Fruit fly (Drosophila melanogaster) whole organism, embryonic: ENCODE results near the gene CG14795.

Experiments used
- Ada2b ChIP-seq: fragments of 200-800 bp; sonication (Bioruptor generic); IDR thresholded peaks from 2 replicates; pipeline ENCODE4 v1.3.6; 2022; ENCODE audit warnings: missing biosample characterization, missing genetic modification characterization
- Blimp-1 ChIP-seq: fragments of 200-800 bp; sonication (Bioruptor generic); optimal IDR thresholded peaks from 3 replicates; lab custom pipeline; 2018; ENCODE audit warnings: missing biosample characterization, missing genetic modification characterization, mild to moderate bottlenecking, moderate library complexity, missing genetic modification reagents
- CG10147 ChIP-seq: fragments of 200-800 bp; sonication (Bioruptor generic); optimal IDR thresholded peaks from 2 replicates; lab custom pipeline; 2019; ENCODE audit warnings: missing biosample characterization, mild to moderate bottlenecking, missing genetic modification characterization, moderate library complexity
- CG11560 ChIP-seq: fragments of 200-800 bp; sonication (Bioruptor generic); IDR thresholded peaks from 3 replicates; pipeline ENCODE4 v1.3.6; 2022; ENCODE audit warnings: missing biosample characterization, missing genetic modification characterization
- CG12104 ChIP-seq: fragments of 200-800 bp; sonication (Bioruptor generic); optimal IDR thresholded peaks from 3 replicates; lab custom pipeline; 2016; ENCODE audit warnings: missing biosample characterization, missing genetic modification characterization
- CG12942 ChIP-seq: fragments of 200-800 bp; sonication (Bioruptor generic); optimal IDR thresholded peaks from 3 replicates; lab custom pipeline; 2016; ENCODE audit warnings: missing biosample characterization, missing genetic modification characterization
- CG1529 ChIP-seq: fragments of 200-800 bp; sonication (Bioruptor generic); optimal IDR thresholded peaks from 3 replicates; lab custom pipeline; 2018; ENCODE audit warnings: missing biosample characterization, missing genetic modification characterization
- CG16779 ChIP-seq: fragments of 200-800 bp; sonication (Bioruptor generic); IDR thresholded peaks from 2 replicates; pipeline ENCODE4 v1.3.6; 2022; ENCODE audit warnings: missing biosample characterization, missing genetic modification characterization
- CG18262 ChIP-seq: fragments of 200-800 bp; optimal IDR thresholded peaks from 3 replicates; lab custom pipeline; 2019; ENCODE audit warnings: missing biosample characterization, mild to moderate bottlenecking, missing genetic modification characterization, moderate library complexity
- CG2875 ChIP-seq: fragments of 200-800 bp; sonication (Bioruptor generic); optimal IDR thresholded peaks from 2 replicates; lab custom pipeline; 2017; ENCODE audit warnings: missing biosample characterization, mild to moderate bottlenecking, missing genetic modification characterization, missing genetic modification reagents
- CG30020 ChIP-seq: fragments of 200-800 bp; optimal IDR thresholded peaks from 2 replicates; lab custom pipeline; 2019; ENCODE audit warnings: missing biosample characterization, mild to moderate bottlenecking, missing genetic modification characterization, moderate library complexity
- CG31224 ChIP-seq: fragments of 200-800 bp; sonication (Bioruptor generic); IDR thresholded peaks from 2 replicates; pipeline ENCODE4 v1.3.6; 2022; ENCODE audit warnings: missing biosample characterization, missing genetic modification characterization
- CG34376 ChIP-seq: fragments of 200-800 bp; sonication (Bioruptor generic); optimal IDR thresholded peaks from 2 replicates; lab custom pipeline; 2018; ENCODE audit warnings: missing biosample characterization, mild to moderate bottlenecking, missing genetic modification characterization
- CG3995 ChIP-seq: fragments of 200-800 bp; sonication (Bioruptor generic); optimal IDR thresholded peaks from 3 replicates; lab custom pipeline; 2016; ENCODE audit warnings: missing biosample characterization, missing genetic modification characterization
- CG4328 ChIP-seq: fragments of 200-800 bp; sonication (Bioruptor generic); optimal IDR thresholded peaks from 3 replicates; lab custom pipeline; 2017; ENCODE audit warnings: missing biosample characterization, missing genetic modification reagents, missing genetic modification characterization
- CG43689 ChIP-seq: fragments of 200-800 bp; sonication (Bioruptor generic); IDR thresholded peaks from 2 replicates; pipeline ENCODE4 v1.3.6; 2022; ENCODE audit warnings: missing biosample characterization, missing genetic modification characterization
- CG4404 ChIP-seq: fragments of 200-800 bp; sonication (Bioruptor generic); IDR thresholded peaks from 2 replicates; pipeline ENCODE4 v1.3.6; 2022; ENCODE audit warnings: missing biosample characterization, missing genetic modification characterization
- CG5953 ChIP-seq: fragments of 200-800 bp; sonication (Bioruptor generic); IDR thresholded peaks from 2 replicates; pipeline ENCODE4 v1.3.6; 2022; ENCODE audit warnings: missing biosample characterization, missing genetic modification characterization
- CG6272 ChIP-seq: fragments of 200-800 bp; sonication (Bioruptor generic); IDR thresholded peaks from 2 replicates; pipeline ENCODE4 v1.3.6; 2022; ENCODE audit warnings: missing biosample characterization, missing genetic modification characterization
- CoRest ChIP-seq: fragments of 200-800 bp; sonication (Bioruptor generic); optimal IDR thresholded peaks from 3 replicates; lab custom pipeline; 2018; ENCODE audit warnings: missing biosample characterization, mild to moderate bottlenecking, missing genetic modification characterization, moderate library complexity
- CrebB ChIP-seq: fragments of 200-800 bp; sonication (Bioruptor generic); optimal IDR thresholded peaks from 3 replicates; lab custom pipeline; 2018; ENCODE audit warnings: missing biosample characterization, mild to moderate bottlenecking, missing genetic modification characterization
- Dek ChIP-seq: fragments of 200-800 bp; sonication (Bioruptor generic); optimal IDR thresholded peaks from 3 replicates; lab custom pipeline; 2019; ENCODE audit warnings: missing biosample characterization, mild to moderate bottlenecking, missing genetic modification characterization, moderate library complexity
- Ets65A ChIP-seq: fragments of 200-800 bp; sonication (Bioruptor generic); peaks from one replicate; lab custom pipeline; 2016; ENCODE audit warnings: missing biosample characterization, missing genetic modification characterization
- Fer1 ChIP-seq: fragments of 200-800 bp; sonication (Bioruptor generic); optimal IDR thresholded peaks from 2 replicates; lab custom pipeline; 2017; ENCODE audit warnings: missing biosample characterization, mild to moderate bottlenecking, missing genetic modification characterization
- GATAe ChIP-seq: fragments of 200-800 bp; sonication (Bioruptor generic); conservative IDR thresholded peaks from 2 replicates; pipeline ENCODE4 v1.3.6; 2022; ENCODE audit warnings: missing biosample characterization, missing genetic modification characterization
- Gug ChIP-seq: fragments of 200-800 bp; sonication (Bioruptor generic); IDR thresholded peaks from 4 replicates; pipeline ENCODE4 v1.3.6; 2022; ENCODE audit warnings: missing biosample characterization, missing genetic modification characterization
- Hand ChIP-seq: fragments of 200-800 bp; sonication (Bioruptor generic); optimal IDR thresholded peaks from 2 replicates; lab custom pipeline; 2017; ENCODE audit warnings: mild to moderate bottlenecking, missing biosample characterization, missing genetic modification reagents, missing genetic modification characterization
- NC2β ChIP-seq: fragments of 200-800 bp; sonication (Bioruptor generic); optimal IDR thresholded peaks from 2 replicates; lab custom pipeline; 2016; ENCODE audit warnings: missing biosample characterization, missing genetic modification characterization
- Nf-YC ChIP-seq: fragments of 200-800 bp; optimal IDR thresholded peaks from 3 replicates; lab custom pipeline; 2019; ENCODE audit warnings: missing biosample characterization, mild to moderate bottlenecking, missing genetic modification characterization, moderate library complexity
- Rx ChIP-seq: fragments of 200-800 bp; sonication (Bioruptor generic); IDR thresholded peaks from 2 replicates; pipeline ENCODE4 v1.3.6; 2022; ENCODE audit warnings: missing biosample characterization, missing genetic modification characterization
- Stat92E ChIP-seq, 3 experiments: fragments of >200 bp in 2 of 3; fragments of 200-800 bp in 1 of 3; sonication (Bioruptor generic) in 1 of 3; optimal IDR thresholded peaks; 2 replicates each; lab custom pipeline; 2017 to 2019; ENCODE audit warnings: missing biosample characterization in 3 of 3, missing genetic modification characterization in 3 of 3, mild to moderate bottlenecking in 1 of 3, moderate library complexity in 1 of 3
- Vsx1 ChIP-seq: fragments of 200-800 bp; sonication (Bioruptor generic); optimal IDR thresholded peaks from 2 replicates; lab custom pipeline; 2017; ENCODE audit warnings: missing biosample characterization, mild to moderate bottlenecking, missing genetic modification characterization, missing genetic modification reagents
- ase ChIP-seq: fragments of 200-800 bp; sonication (Bioruptor generic); IDR thresholded peaks from 3 replicates; pipeline ENCODE4 v1.3.6; 2022; ENCODE audit warnings: missing biosample characterization, missing genetic modification characterization
- bab2 ChIP-seq: fragments of 200-800 bp; sonication (Bioruptor generic); optimal IDR thresholded peaks from 2 replicates; lab custom pipeline; 2016; ENCODE audit warnings: missing biosample characterization, missing genetic modification characterization
- chinmo ChIP-seq: fragments of 200-800 bp; sonication (Bioruptor generic); IDR thresholded peaks from 4 replicates; pipeline ENCODE4 v1.3.6; 2022; ENCODE audit warnings: missing biosample characterization, missing genetic modification characterization; ENCODE audit not compliant: partially characterized antibody
- corto ChIP-seq: fragments of 200-800 bp; sonication (Bioruptor generic); optimal IDR thresholded peaks from 2 replicates; lab custom pipeline; 2016; ENCODE audit warnings: missing biosample characterization, mild to moderate bottlenecking, missing genetic modification characterization, moderate library complexity
- dmrt99B ChIP-seq: fragments of 200-800 bp; sonication (Bioruptor generic); optimal IDR thresholded peaks from 2 replicates; lab custom pipeline; 2018; ENCODE audit warnings: missing biosample characterization, mild to moderate bottlenecking, missing genetic modification characterization, moderate library complexity
- fd3F ChIP-seq: fragments of 200-800 bp; sonication (Bioruptor generic); optimal IDR thresholded peaks from 2 replicates; lab custom pipeline; 2018; ENCODE audit warnings: missing biosample characterization, mild to moderate bottlenecking, missing genetic modification characterization, moderate library complexity
- fd64A ChIP-seq: fragments of 200-800 bp; sonication (Bioruptor generic); optimal IDR thresholded peaks from 3 replicates; lab custom pipeline; 2018; ENCODE audit warnings: missing biosample characterization, mild to moderate bottlenecking, missing genetic modification characterization
- gsb-n ChIP-seq: fragments of 200-800 bp; sonication (Bioruptor generic); optimal IDR thresholded peaks from 3 replicates; lab custom pipeline; 2018; ENCODE audit warnings: missing biosample characterization, mild to moderate bottlenecking, missing genetic modification characterization
- hth ChIP-seq: fragments of >200 bp; optimal IDR thresholded peaks from 2 replicates; lab custom pipeline; 2017; ENCODE audit warnings: inconsistent platforms
- lab ChIP-seq: fragments of 200-800 bp; sonication (Bioruptor generic); optimal IDR thresholded peaks from 3 replicates; lab custom pipeline; 2017; ENCODE audit warnings: missing biosample characterization, missing genetic modification characterization, mild to moderate bottlenecking, moderate library complexity, missing genetic modification reagents
- lbe ChIP-seq: fragments of 200-800 bp; sonication (Bioruptor generic); optimal IDR thresholded peaks from 2 replicates; lab custom pipeline; 2016; ENCODE audit warnings: missing biosample characterization, mild to moderate bottlenecking, missing genetic modification characterization
- run ChIP-seq: fragments of 200-800 bp; sonication (Bioruptor generic); optimal IDR thresholded peaks from 3 replicates; lab custom pipeline; 2018; ENCODE audit warnings: missing biosample characterization, mild to moderate bottlenecking, missing genetic modification characterization
- seq ChIP-seq: fragments of 200-800 bp; sonication (Bioruptor generic); IDR thresholded peaks from 2 replicates; pipeline ENCODE4 v1.3.6; 2022; ENCODE audit warnings: missing biosample characterization, missing genetic modification characterization
- shn ChIP-seq: fragments of 200-800 bp; sonication (Bioruptor generic); optimal IDR thresholded peaks from 3 replicates; lab custom pipeline; 2016; ENCODE audit warnings: missing biosample characterization, missing genetic modification characterization
- sima ChIP-seq: fragments of 200-800 bp; sonication (Bioruptor generic); optimal IDR thresholded peaks from 2 replicates; lab custom pipeline; 2016; ENCODE audit warnings: missing biosample characterization, missing genetic modification characterization
- slbo ChIP-seq: fragments of 200-800 bp; sonication (Bioruptor generic); IDR thresholded peaks from 2 replicates; pipeline ENCODE4 v1.3.6; 2022; ENCODE audit warnings: missing biosample characterization, missing genetic modification characterization
- sr ChIP-seq: fragments of 200-800 bp; sonication (Bioruptor generic); IDR thresholded peaks from 3 replicates; pipeline ENCODE4 v1.3.6; 2022; ENCODE audit warnings: missing biosample characterization, missing genetic modification characterization
- tna ChIP-seq: fragments of 200-800 bp; sonication (Bioruptor generic); IDR thresholded peaks from 2 replicates; pipeline ENCODE4 v1.3.6; 2022; ENCODE audit warnings: missing biosample characterization, missing genetic modification characterization; ENCODE audit not compliant: partially characterized antibody

The CG14795 gene

DNA sequence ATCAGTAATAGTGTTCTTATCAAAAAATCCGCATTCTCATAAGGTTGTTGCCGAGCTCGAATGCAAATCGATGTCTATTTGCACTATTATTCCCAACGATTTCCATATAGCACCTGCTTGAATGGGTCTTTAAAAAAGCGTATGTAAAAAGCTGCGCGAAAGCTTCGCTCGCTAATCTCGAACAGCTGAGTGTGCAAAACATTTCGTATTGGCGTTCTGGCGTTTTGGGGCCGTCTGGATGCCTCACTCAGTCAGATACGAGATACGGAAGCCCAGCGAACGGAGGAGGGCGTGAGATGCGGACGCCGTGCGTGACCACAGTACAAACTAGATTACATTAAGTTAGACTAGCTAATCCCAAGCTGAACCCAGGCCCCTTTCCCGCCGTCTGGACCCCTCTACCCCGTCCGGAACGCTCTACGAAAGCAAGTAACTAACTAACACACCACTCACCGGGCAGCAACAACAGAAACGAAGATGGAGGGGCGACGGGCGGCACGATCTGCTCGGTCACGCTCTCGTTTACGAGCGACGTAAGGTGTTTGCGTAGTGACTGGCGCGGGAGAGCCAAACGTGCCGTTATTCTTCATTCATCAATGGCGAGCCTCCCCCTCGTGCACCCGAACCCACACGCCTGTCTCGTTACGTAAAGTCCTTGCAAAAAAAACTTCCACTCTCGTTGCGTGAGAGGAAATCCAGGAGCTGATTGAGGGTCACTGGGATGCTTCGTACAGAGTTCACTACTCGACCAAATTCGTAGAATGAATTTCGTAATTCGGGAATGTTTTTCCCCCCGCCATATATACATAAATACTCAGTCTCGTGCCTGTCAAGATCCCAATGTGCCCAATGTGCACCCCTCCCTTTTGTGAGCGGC, 45.9 kb downstream of the CG14795 start (continued):
- no peak for TF ChIP-seq CG4404 (GFP tag; lab: Robert Waterston, UW)
- TF ChIP-seq chinmo (GFP tag; lab: Robert Waterston, UW) = 0 out of 4 replicates have a peak, but pooled peaks have one; percentile 52
- TF ChIP-seq dmrt99B = no peak
- peak; percentile 33 for TF ChIP-seq Fer1 (GFP tag; lab: Kevin White, UChicago)
- TF ChIP-seq CG12104 = no peak
- TF ChIP-seq Hand (GFP tag; lab: Kevin White, UChicago) = peak; percentile 11
- no peak for TF ChIP-seq slbo (GFP tag; lab: Robert Waterston, UW)
- no peak for TF ChIP-seq shn (GFP tag; lab: Kevin White, UChicago)
- TF ChIP-seq CG3995 (GFP tag; lab: Kevin White, UChicago) = peak; percentile 70
- TF ChIP-seq CG4328 (GFP tag; lab: Kevin White, UChicago) = no peak
- TF ChIP-seq run (tag; lab: Kevin White, UChicago) = no peak
- no peak for TF ChIP-seq bab2
- TF ChIP-seq CG18262 (tag; lab: Kevin White, UChicago) = no peak
- no peak for TF ChIP-seq Dek (tag; lab: Kevin White, UChicago)
- TF ChIP-seq CrebB (tag; lab: Kevin White, UChicago) = no peak
- no peak for TF ChIP-seq Stat92E (GFP tag; optimal IDR thresholded peaks at IDR 0.05; lab: Kevin White, UChicago)
- no peak for TF ChIP-seq sima
- TF ChIP-seq CG2875 (GFP tag; lab: Kevin White, UChicago) = no peak
- TF ChIP-seq hth (lab: Kevin White, UChicago) = no peak
- no peak for TF ChIP-seq CG16779 (GFP tag; lab: Robert Waterston, UW)
- TF ChIP-seq Rx = no peak
- TF ChIP-seq CG10147 = no peak
- TF ChIP-seq ase = no peak
- TF ChIP-seq CG6272 (GFP tag; lab: Robert Waterston, UW) = no peak
- no peak for TF ChIP-seq GATAe (GFP tag; lab: Robert Waterston, UW)
- TF ChIP-seq corto = no peak
- TF ChIP-seq Ada2b (GFP tag; lab: Robert Waterston, UW) = no peak
- TF ChIP-seq CG5953 (GFP tag; lab: Robert Waterston, UW) = no peak
- no peak for TF ChIP-seq sr
- TF ChIP-seq Vsx1 = no peak
- TF ChIP-seq lbe = no peak
- no peak for TF ChIP-seq CG12942 (GFP tag; lab: Kevin White, UChicago)
- TF ChIP-seq CG31224 (GFP tag; lab: Robert Waterston, UW) = 0 out of 2 replicates have a peak, but pooled peaks have one; percentile 9
- TF ChIP-seq fd64A (GFP tag; lab: Kevin White, UChicago) = no peak
- no peak for TF ChIP-seq seq (GFP tag; lab: Robert Waterston, UW)
- TF ChIP-seq CoRest = no peak
- peak; percentile 10 for TF ChIP-seq Nf-YC (tag; lab: Kevin White, UChicago)
- TF ChIP-seq Blimp-1 (GFP tag; lab: Kevin White, UChicago) = no peak
- TF ChIP-seq tna (GFP tag; lab: Robert Waterston, UW) = no peak
- peak; percentile 71 for TF ChIP-seq CG34376
- no peak for TF ChIP-seq fd3F (GFP tag; lab: Kevin White, UChicago)
- TF ChIP-seq Ets65A (GFP tag; lab: Kevin White, UChicago) = no peak
- no peak for TF ChIP-seq CG1529
- TF ChIP-seq lab (GFP tag; lab: Kevin White, UChicago) = no peak
- no peak for TF ChIP-seq gsb-n (tag; lab: Kevin White, UChicago)
- TF ChIP-seq CG30020 (tag; lab: Kevin White, UChicago) = no peak
- no peak for TF ChIP-seq CG11560 (tag; lab: Robert Waterston, UW)
- no peak for TF ChIP-seq CG43689 (GFP tag; lab: Robert Waterston, UW)
- TF ChIP-seq NC2β (GFP tag; lab: Kevin White, UChicago) = no peak
- no peak for TF ChIP-seq Gug (GFP tag; lab: Robert Waterston, UW)
